Worm (Caenorhabditis elegans) whole organism, L3 larva: Measurements from ENCODE around the gene ufd-2.

Source experiments
- R02D3.7 ChIP-seq: fragments of 150-350 bp; optimal IDR thresholded peaks from 2 replicates; lab custom pipeline; 2014; ENCODE audit warnings: missing biosample characterization, missing genetic modification characterization
- ZK546.5 ChIP-seq: sonication (generic microtip); optimal IDR thresholded peaks from 2 replicates; lab custom pipeline; 2017; ENCODE audit warnings: missing biosample characterization, missing genetic modification characterization
- aly-2 ChIP-seq: fragments of 150-350 bp; optimal IDR thresholded peaks from 2 replicates; lab custom pipeline; 2014; ENCODE audit warnings: missing biosample characterization, missing genetic modification characterization
- ama-1 ChIP-seq: fragments of 150-350 bp; optimal IDR thresholded peaks from 2 replicates; lab custom pipeline; 2018
- ceh-16 ChIP-seq: sonication (generic microtip); optimal IDR thresholded peaks from 2 replicates; lab custom pipeline; 2017; ENCODE audit warnings: missing biosample characterization, missing genetic modification characterization
- ceh-28 ChIP-seq: fragments of 150-350 bp; optimal IDR thresholded peaks from 2 replicates; lab custom pipeline; 2014; ENCODE audit warnings: missing biosample characterization, missing genetic modification reagents, missing genetic modification characterization
- ceh-82 ChIP-seq: fragments of 150-350 bp; optimal IDR thresholded peaks from 2 replicates; lab custom pipeline; 2014; ENCODE audit warnings: missing biosample characterization, missing genetic modification characterization
- ceh-9 ChIP-seq: sonication (generic microtip); optimal IDR thresholded peaks from 2 replicates; lab custom pipeline; 2018; ENCODE audit warnings: missing biosample characterization, missing genetic modification characterization
- daf-12 ChIP-seq: fragments of 150-350 bp; optimal IDR thresholded peaks from 2 replicates; lab custom pipeline; 2014; ENCODE audit warnings: missing biosample characterization, missing genetic modification reagents, missing genetic modification characterization
- egl-27 ChIP-seq: sonication (generic microtip); optimal IDR thresholded peaks from 4 replicates; lab custom pipeline; 2017; ENCODE audit warnings: missing biosample characterization, missing genetic modification reagents, missing genetic modification characterization
- egl-5 ChIP-seq: fragments of 150-350 bp; optimal IDR thresholded peaks from 2 replicates; lab custom pipeline; 2017; ENCODE audit warnings: missing biosample characterization, missing genetic modification reagents, missing genetic modification characterization, inconsistent platforms
- elt-1 ChIP-seq: fragments of 150-350 bp; optimal IDR thresholded peaks from 2 replicates; lab custom pipeline; 2014; ENCODE audit warnings: missing biosample characterization, missing genetic modification characterization
- elt-2 ChIP-seq: sonication (generic microtip); optimal IDR thresholded peaks from 2 replicates; lab custom pipeline; 2016; ENCODE audit warnings: missing genetic modification reagents, mild to moderate bottlenecking, missing genetic modification characterization, missing compliant biosample characterization
- elt-3 ChIP-seq, 3 experiments: fragments of 150-350 bp in 1 of 3; sonication (generic microtip) in 2 of 3; optimal IDR thresholded peaks; 2 replicates in 2 of 3; 4 replicates in 1 of 3; lab custom pipeline; 2014 to 2017; ENCODE audit warnings: missing biosample characterization in 3 of 3, missing genetic modification characterization in 3 of 3
- eor-1 ChIP-seq, 2 experiments: fragments of 150-350 bp; optimal IDR thresholded peaks; 2 replicates each; lab custom pipeline; 2014 to 2018; ENCODE audit warnings: missing biosample characterization in 2 of 2, missing genetic modification characterization in 2 of 2
- fkh-10 ChIP-seq: sonication (generic microtip); optimal IDR thresholded peaks from 2 replicates; lab custom pipeline; 2017; ENCODE audit warnings: missing biosample characterization, missing genetic modification reagents, missing genetic modification characterization
- fkh-2 ChIP-seq: fragments of 150-350 bp; optimal IDR thresholded peaks from 2 replicates; lab custom pipeline; 2014; ENCODE audit warnings: missing biosample characterization, missing genetic modification reagents, missing genetic modification characterization
- fos-1 ChIP-seq: fragments of 150-350 bp; optimal IDR thresholded peaks from 2 replicates; lab custom pipeline; 2014; ENCODE audit warnings: missing biosample characterization, missing genetic modification characterization
- hmg-11 ChIP-seq: sonication (generic microtip); optimal IDR thresholded peaks from 2 replicates; lab custom pipeline; 2016; ENCODE audit warnings: missing genetic modification characterization, missing compliant biosample characterization
- jun-1 ChIP-seq: fragments of 150-350 bp; optimal IDR thresholded peaks from 2 replicates; lab custom pipeline; 2014; ENCODE audit warnings: missing biosample characterization, missing genetic modification reagents, missing genetic modification characterization
- lin-15B ChIP-seq: fragments of 150-350 bp; optimal IDR thresholded peaks from 2 replicates; lab custom pipeline; 2014; ENCODE audit warnings: missing biosample characterization, missing genetic modification characterization
- lin-39 ChIP-seq: fragments of 150-350 bp; optimal IDR thresholded peaks from 2 replicates; lab custom pipeline; 2018; ENCODE audit warnings: missing biosample characterization, missing genetic modification reagents, missing genetic modification characterization
- lsy-12 ChIP-seq: sonication (generic microtip); optimal IDR thresholded peaks from 2 replicates; lab custom pipeline; 2016; ENCODE audit warnings: mild to moderate bottlenecking, missing genetic modification characterization, missing compliant biosample characterization
- mdl-1 ChIP-seq: fragments of 150-350 bp; optimal IDR thresholded peaks from 2 replicates; lab custom pipeline; 2014; ENCODE audit warnings: missing biosample characterization, missing genetic modification characterization
- mml-1 ChIP-seq: fragments of 150-350 bp; sonication (generic microtip); optimal IDR thresholded peaks from 3 replicates; lab custom pipeline; 2014; ENCODE audit warnings: missing biosample characterization, missing genetic modification characterization
- nfya-1 ChIP-seq: sonication (generic microtip); optimal IDR thresholded peaks from 2 replicates; lab custom pipeline; 2017; ENCODE audit warnings: missing genetic modification characterization, mild to moderate bottlenecking, missing compliant biosample characterization, antibody characterized with exemption, moderate library complexity; ENCODE audit not compliant: insufficient read depth
- nhr-11 ChIP-seq: fragments of 150-350 bp; optimal IDR thresholded peaks from 2 replicates; lab custom pipeline; 2014; ENCODE audit warnings: missing biosample characterization, missing genetic modification characterization
- nhr-12 ChIP-seq: fragments of 150-350 bp; optimal IDR thresholded peaks from 2 replicates; lab custom pipeline; 2014; ENCODE audit warnings: missing biosample characterization, missing genetic modification characterization
- nhr-23 ChIP-seq: fragments of 150-350 bp; optimal IDR thresholded peaks from 2 replicates; lab custom pipeline; 2014; ENCODE audit warnings: missing biosample characterization, missing genetic modification reagents, missing genetic modification characterization
- nhr-237 ChIP-seq: fragments of 150-350 bp; optimal IDR thresholded peaks from 2 replicates; lab custom pipeline; 2014; ENCODE audit warnings: missing biosample characterization, missing genetic modification characterization
- nhr-25 ChIP-seq: sonication (generic microtip); optimal IDR thresholded peaks from 2 replicates; lab custom pipeline; 2017; ENCODE audit warnings: missing biosample characterization, missing genetic modification characterization
- nhr-28 ChIP-seq: fragments of 150-350 bp; optimal IDR thresholded peaks from 2 replicates; lab custom pipeline; 2014; ENCODE audit warnings: missing biosample characterization, missing genetic modification characterization
- nhr-43 ChIP-seq: sonication (generic microtip); optimal IDR thresholded peaks from 2 replicates; lab custom pipeline; 2016; ENCODE audit warnings: mild to moderate bottlenecking, missing genetic modification characterization, missing compliant biosample characterization; ENCODE audit not compliant: poor library complexity, severe bottlenecking
- nhr-67 ChIP-seq: fragments of 150-350 bp; optimal IDR thresholded peaks from 2 replicates; lab custom pipeline; 2014; ENCODE audit warnings: missing biosample characterization, missing genetic modification characterization
- nhr-76 ChIP-seq: fragments of 150-350 bp; sonication (generic microtip); optimal IDR thresholded peaks from 5 replicates; lab custom pipeline; 2014; ENCODE audit warnings: missing biosample characterization, missing genetic modification characterization
- nhr-77 ChIP-seq: fragments of 150-350 bp; optimal IDR thresholded peaks from 2 replicates; lab custom pipeline; 2014; ENCODE audit warnings: missing biosample characterization, missing genetic modification characterization
- pha-4 ChIP-seq: fragments of 150-350 bp; optimal IDR thresholded peaks from 2 replicates; lab custom pipeline; 2014; ENCODE audit warnings: missing biosample characterization, missing genetic modification reagents, missing genetic modification characterization
- pqm-1 ChIP-seq: fragments of 150-350 bp; optimal IDR thresholded peaks from 2 replicates; lab custom pipeline; 2017; ENCODE audit warnings: missing biosample characterization, missing genetic modification characterization, inconsistent platforms
- sea-2 ChIP-seq: fragments of 150-350 bp; sonication (generic microtip); optimal IDR thresholded peaks from 4 replicates; lab custom pipeline; 2014; ENCODE audit warnings: missing biosample characterization, missing genetic modification reagents, missing genetic modification characterization
- skn-1 ChIP-seq: fragments of 150-350 bp; optimal IDR thresholded peaks from 2 replicates; lab custom pipeline; 2014; ENCODE audit warnings: missing biosample characterization, missing genetic modification characterization
- snpc-4 ChIP-seq: fragments of 150-350 bp; optimal IDR thresholded peaks from 2 replicates; lab custom pipeline; 2014; ENCODE audit warnings: missing biosample characterization, missing genetic modification characterization
- tbx-2 ChIP-seq: sonication (generic microtip); optimal IDR thresholded peaks from 2 replicates; lab custom pipeline; 2016; ENCODE audit warnings: mild to moderate bottlenecking, missing genetic modification characterization, missing compliant biosample characterization
- unc-39 ChIP-seq: sonication (generic microtip); optimal IDR thresholded peaks from 4 replicates; lab custom pipeline; 2017; ENCODE audit warnings: missing biosample characterization, missing genetic modification characterization
- unc-62 ChIP-seq: fragments of 150-350 bp; sonication (generic microtip); optimal IDR thresholded peaks from 4 replicates; lab custom pipeline; 2014; ENCODE audit warnings: missing biosample characterization, missing genetic modification reagents, missing genetic modification characterization
- zag-1 ChIP-seq: fragments of 150-350 bp; optimal IDR thresholded peaks from 2 replicates; lab custom pipeline; 2014; ENCODE audit warnings: missing biosample characterization, missing genetic modification characterization
- ztf-11 ChIP-seq: fragments of 150-350 bp; optimal IDR thresholded peaks from 2 replicates; lab custom pipeline; 2014; ENCODE audit warnings: missing biosample characterization, missing genetic modification characterization
- ztf-4 ChIP-seq: fragments of 150-350 bp; optimal IDR thresholded peaks from 2 replicates; lab custom pipeline; 2014; ENCODE audit warnings: missing biosample characterization, missing genetic modification characterization

ufd-2 gene

ce11 chrII:8086803-8087202 is 24.3 kb downstream of the ufd-2 start, which contains the start of gene K02C4.3:
TSS of gene K02C4.3 (minus strand) at chrII:8086853.
- TF ChIP-seq nhr-12 (tag; lab: Kevin White, UChicago) (no peak), nhr-77 (tag; lab: Kevin White, UChicago) (no peak), nhr-43 (tag; lab: Kevin White, UChicago) (peak; percentile 21), skn-1 (tag; lab: Kevin White, UChicago) (no peak), fos-1 (tag; lab: Kevin White, UChicago) (no peak), ztf-11 (no peak), daf-12 (no peak), ztf-4 (tag; lab: Kevin White, UChicago) (no peak), ceh-9 (no peak), zag-1 (tag; lab: Kevin White, UChicago) (no peak), mdl-1 (tag; lab: Kevin White, UChicago) (no peak), snpc-4 (peak; percentile 92), egl-5 (tag; lab: Kevin White, UChicago) (no peak), lin-39 (tag; lab: Kevin White, UChicago) (no peak), ceh-82 (tag; lab: Kevin White, UChicago) (no peak), R02D3.7 (peak; percentile 37), jun-1 (tag; lab: Kevin White, UChicago) (peak; percentile 23), egl-27 (no peak), eor-1 (tag; optimal IDR thresholded peaks at IDR 0.05; lab: Kevin White, UChicago) (no peak), aly-2 (tag; lab: Kevin White, UChicago) (no peak), ceh-28 (tag; lab: Kevin White, UChicago) (no peak), elt-1 (tag; lab: Kevin White, UChicago) (no peak), lin-15B (tag; lab: Kevin White, UChicago) (peak; percentile 79), nhr-23 (tag; lab: Kevin White, UChicago) (peak; percentile 80), tbx-2 (no peak), unc-62 (GFP tag; lab: Kevin White, UChicago) (no peak), nhr-237 (no peak), sea-2 (GFP tag; lab: Kevin White, UChicago) (no peak), nhr-67 (no peak), elt-3 (tag; optimal IDR thresholded peaks at IDR 0.05; lab: Kevin White, UChicago) (no peak), ZK546.5 (tag; lab: Kevin White, UChicago) (no peak), fkh-10 (GFP tag; lab: Kevin White, UChicago) (no peak), lsy-12 (tag; lab: Kevin White, UChicago) (no peak), ama-1 (lab: Kevin White, UChicago) (no peak), nhr-25 (tag; lab: Kevin White, UChicago) (peak; percentile 56), elt-2 (tag; lab: Kevin White, UChicago) (peak; percentile 43), nhr-28 (no peak), nfya-1 (tag; lab: Kevin White, UChicago) (peak; percentile 74), nhr-76 (tag; lab: Kevin White, UChicago) (no peak), hmg-11 (tag; lab: Kevin White, UChicago) (peak; percentile 46), pha-4 (tag; lab: Kevin White, UChicago) (peak; percentile 86), ceh-16 (tag; lab: Kevin White, UChicago) (no peak), pqm-1 (peak; percentile 36), nhr-11 (tag; lab: Kevin White, UChicago) (no peak), mml-1 (tag; lab: Kevin White, UChicago) (no peak), unc-39 (tag; lab: Kevin White, UChicago) (no peak), fkh-2 (tag; lab: Kevin White, UChicago) (no peak)
